Fruit fly (Drosophila melanogaster): ENCODE measurements around the gene DIP-theta.
A peak's percentile ranks its signal among the peaks of the same experiment; 100 is the strongest.

DIP-theta gene

DNA sequence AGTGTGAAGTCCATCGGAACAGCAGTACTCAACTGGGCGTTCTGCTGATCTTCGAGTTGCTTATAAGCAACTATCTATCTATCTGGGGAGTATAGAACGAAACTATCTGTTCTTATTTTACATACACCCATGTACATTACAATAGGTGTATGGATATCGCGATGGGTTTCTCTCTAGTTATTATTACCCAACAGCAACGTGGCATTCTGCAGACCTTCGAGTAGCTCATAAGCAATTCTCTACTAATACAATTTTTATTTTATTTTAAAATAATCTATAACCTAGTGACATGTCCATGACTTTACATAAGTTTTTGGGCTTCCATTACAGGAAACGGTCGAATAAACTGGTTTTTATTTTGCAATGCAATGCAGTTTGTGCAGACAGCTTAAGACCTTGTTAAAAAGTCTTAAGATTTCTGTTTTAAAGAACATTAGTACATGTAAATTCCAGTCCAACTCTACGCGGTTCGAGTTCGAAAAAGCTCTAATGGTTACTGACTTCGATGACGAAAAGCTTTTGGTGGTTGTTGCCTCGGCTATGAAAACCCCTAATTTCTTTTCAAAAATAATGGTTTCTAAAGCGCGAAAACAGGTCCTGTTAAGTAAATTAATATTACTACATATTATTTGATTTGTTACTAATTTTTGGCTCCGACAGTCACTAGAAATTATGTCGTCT, 34.5 kb downstream of the DIP-theta start, which contains the start of gene Cyp6a16:
Gene Cyp6a16, minus strand, starts transcription at position 36 of the 681 bp plus-strand sequence.
- TF ChIP-seq CG8119 (GFP tag; IDR thresholded peaks at IDR 0.05) (peak; percentile 51; the same call in 2 of the 3 replicates), CG11902 (GFP tag; optimal IDR thresholded peaks at IDR 0.05) (no peak), CG6276 (GFP tag; optimal IDR thresholded peaks at IDR 0.05) (peak; percentile 69), CG15336 (GFP tag; IDR thresholded peaks at IDR 0.05) (peak; percentile 81), CG4318 (GFP tag; optimal IDR thresholded peaks at IDR 0.05) (peak; percentile 46), CG6792 (GFP tag; optimal IDR thresholded peaks at IDR 0.05) (peak; percentile 22), lz (GFP tag; optimal IDR thresholded peaks at IDR 0.05) (no peak), spab (GFP tag; optimal IDR thresholded peaks at IDR 0.05) (peak; percentile 66), dac (GFP tag; optimal IDR thresholded peaks at IDR 0.05) (peak; percentile 42), dsx (GFP tag; optimal IDR thresholded peaks at IDR 0.05; ENCODE audit: poor library complexity, severe bottlenecking) (peak; percentile 65), Sox102F (GFP tag; optimal IDR thresholded peaks at IDR 0.05) (no peak), eg (GFP tag; IDR thresholded peaks at IDR 0.05) (peak; percentile 88), fd59A (GFP tag; optimal IDR thresholded peaks at IDR 0.05) (no peak), Gug (GFP tag; IDR thresholded peaks at IDR 0.05) (peak; percentile 61), Ets21C (GFP tag; optimal IDR thresholded peaks at IDR 0.05) (no peak), OdsH (GFP tag; optimal IDR thresholded peaks at IDR 0.05) (peak; percentile 65), CG11762 (GFP tag; optimal IDR thresholded peaks at IDR 0.05; ENCODE audit: insufficient read depth) (peak; percentile 54), CG6808 (GFP tag; optimal IDR thresholded peaks at IDR 0.05) (peak; percentile 34), CG6163 (GFP tag; IDR thresholded peaks at IDR 0.05) (peak; percentile 88), Ets96B (tag; optimal IDR thresholded peaks at IDR 0.05) (peak; percentile 71), CG11294 (GFP tag; IDR thresholded peaks at IDR 0.05) (peak; percentile 76), acj6 (GFP tag; optimal IDR thresholded peaks at IDR 0.05) (peak; percentile 34), Hr4 (GFP tag; optimal IDR thresholded peaks at IDR 0.05) (peak; percentile 26), CG3919 (GFP tag; optimal IDR thresholded peaks at IDR 0.05) (peak; percentile 75), CG8319 (GFP tag; optimal IDR thresholded peaks at IDR 0.05) (peak; percentile 12), svp (GFP tag) (peak; percentile 30), Sox14 (GFP tag; optimal IDR thresholded peaks at IDR 0.05) (peak; percentile 44), CG10631 (GFP tag; optimal IDR thresholded peaks at IDR 0.05) (peak; percentile 54), fkh (GFP tag; optimal IDR thresholded peaks at IDR 0.05) (no peak), Lpt (GFP tag; optimal IDR thresholded peaks at IDR 0.05) (peak; percentile 66), salr (GFP tag; optimal IDR thresholded peaks at IDR 0.05) (peak; percentile 27 to 33), pdm3 (GFP tag; optimal IDR thresholded peaks at IDR 0.05) (peak; percentile 52), Smox (GFP tag; optimal IDR thresholded peaks at IDR 0.05) (no peak), CG6854 (GFP tag; optimal IDR thresholded peaks at IDR 0.05) (no peak), CG3032 (tag; optimal IDR thresholded peaks at IDR 0.05) (peak; percentile 65), CG7368 (GFP tag; optimal IDR thresholded peaks at IDR 0.05) (no peak), CG32006 (GFP tag; optimal IDR thresholded peaks at IDR 0.05) (peak; percentile 75), CG1621 (tag; optimal IDR thresholded peaks at IDR 0.05) (peak; percentile 60), ss (GFP tag; optimal IDR thresholded peaks at IDR 0.05) (peak; percentile 44 to 68), Hr39 (GFP tag; optimal IDR thresholded peaks at IDR 0.05) (no peak), achi (GFP tag; optimal IDR thresholded peaks at IDR 0.05) (peak; percentile 54), net (GFP tag; optimal IDR thresholded peaks at IDR 0.05) (peak; percentile 60), CG34406 (GFP tag; optimal IDR thresholded peaks at IDR 0.05) (peak; percentile 11), CG9139 (GFP tag; optimal IDR thresholded peaks at IDR 0.05) (peak; percentile 45), esn (GFP tag; optimal IDR thresholded peaks at IDR 0.05) (no peak), topi (GFP tag; optimal IDR thresholded peaks at IDR 0.05) (peak; percentile 31), CG10669 (GFP tag; optimal IDR thresholded peaks at IDR 0.05) (peak; percentile 71), Met (GFP tag; optimal IDR thresholded peaks at IDR 0.05) (no peak), Eip78C (GFP tag) (peak; percentile 89)
